Worm (Caenorhabditis elegans) whole organism, midembryonic: ENCODE measurements around the gene srbc-77.

ENCODE experiments used
- T22C8.4 ChIP-seq: fragments of 200-800 bp; sonication (Bioruptor generic); IDR thresholded peaks from 2 replicates; pipeline ENCODE4 v1.3.6; 2022; ENCODE audit warnings: missing genetic modification characterization, missing compliant biosample characterization
- cog-1 ChIP-seq: sonication (generic microtip); optimal IDR thresholded peaks from 2 replicates; lab custom pipeline; 2016; ENCODE audit warnings: missing genetic modification characterization, missing compliant biosample characterization
- flt-1 ChIP-seq: fragments of 200-800 bp; sonication (Bioruptor generic); IDR thresholded peaks from 2 replicates; pipeline ENCODE4 v1.3.6; 2022; ENCODE audit warnings: missing genetic modification characterization, missing compliant biosample characterization
- med-1 ChIP-seq: sonication (generic microtip); optimal IDR thresholded peaks from 2 replicates; lab custom pipeline; 2017; ENCODE audit warnings: missing genetic modification characterization, mild to moderate bottlenecking, missing compliant biosample characterization, antibody characterized with exemption, missing genetic modification reagents; ENCODE audit not compliant: insufficient read depth
- ref-1 ChIP-seq: fragments of 200-800 bp; sonication (Bioruptor generic); conservative IDR thresholded peaks from 2 replicates; pipeline ENCODE4 v1.3.6; 2022; ENCODE audit warnings: missing genetic modification reagents, missing genetic modification characterization, missing compliant biosample characterization
- tab-1 ChIP-seq: fragments of 200-800 bp; sonication (Bioruptor generic); IDR thresholded peaks from 2 replicates; pipeline ENCODE4 v1.3.6; 2022; ENCODE audit warnings: missing genetic modification characterization, missing compliant biosample characterization
- ztf-29 ChIP-seq: fragments of 200-800 bp; sonication (Bioruptor generic); IDR thresholded peaks from 2 replicates; pipeline ENCODE4 v1.3.6; 2022; ENCODE audit warnings: missing genetic modification reagents, missing genetic modification characterization, missing compliant biosample characterization

DNA sequence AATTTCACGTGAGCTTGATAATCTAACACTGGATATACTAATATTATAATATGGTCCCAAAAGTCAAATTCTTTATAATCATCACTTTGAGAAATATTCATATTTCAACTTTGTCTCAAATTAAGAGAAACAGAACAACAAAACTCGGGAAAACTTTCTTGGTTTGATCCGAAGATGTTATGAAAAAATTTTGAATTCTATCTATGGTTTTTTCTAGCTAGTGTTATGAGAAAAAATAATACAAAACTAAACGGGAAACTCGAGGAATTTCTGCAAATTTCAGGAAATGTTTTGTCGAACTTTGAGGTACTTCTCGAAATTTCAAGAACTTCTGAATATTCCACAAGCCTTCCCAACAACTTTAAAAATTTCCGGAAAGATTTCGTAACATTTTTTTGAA, 20.9 kb downstream of the srbc-77 start, which contains the start of gene srw-59:
- TF ChIP-seq tab-1 (GFP tag; lab: Robert Waterston, UW): no peak
- no peak for TF ChIP-seq ref-1 (GFP tag; lab: Robert Waterston, UW)
- no peak for TF ChIP-seq flt-1
- no peak for TF ChIP-seq cog-1 (tag; lab: Kevin White, UChicago)
- TF ChIP-seq med-1 (GFP tag; lab: Kevin White, UChicago): no peak
- TF ChIP-seq T22C8.4 (GFP tag; lab: Robert Waterston, UW): no peak
- no peak for TF ChIP-seq ztf-29 (GFP tag; lab: Robert Waterston, UW)
